Fruit fly (Drosophila melanogaster): Measurements from ENCODE around the gene CG43618.

The CG43618 gene

DNA sequence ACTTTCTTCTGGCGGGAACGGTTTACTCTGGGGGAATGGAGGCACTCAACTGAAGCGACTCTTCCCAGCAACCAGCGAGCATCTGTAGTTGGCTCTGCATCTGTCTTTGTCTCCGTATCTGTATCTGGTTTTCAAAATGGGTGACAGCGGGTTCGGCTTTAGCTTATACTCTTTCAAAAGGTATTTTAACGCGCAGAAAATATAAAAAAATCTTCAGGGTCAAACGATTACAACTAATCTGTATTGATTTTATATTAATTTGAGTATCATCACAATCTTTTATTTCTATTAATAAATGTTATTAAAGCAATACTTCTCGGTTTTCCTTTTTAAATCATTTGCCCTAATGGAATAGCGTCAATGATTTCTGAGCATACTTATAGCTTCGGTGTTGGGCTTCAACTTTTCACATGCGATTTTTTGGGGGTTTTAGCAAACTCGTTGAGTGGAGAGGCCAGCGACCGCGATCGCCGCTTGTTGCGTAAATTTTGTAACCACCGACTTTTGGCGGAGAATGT lies 19.4 kb upstream of the CG43618 start, which contains the start of gene ImpE3 (continued):
- TF ChIP-seq lola (GFP tag; optimal IDR thresholded peaks at IDR 0.05) (no peak), Sp1 (GFP tag; optimal IDR thresholded peaks at IDR 0.05) (peak; percentile 80)

dm6 chr3R:8030151-8030899 lies 18.6 kb upstream of the CG43618 start, which contains the start of the genes CG10903 and CG2747:
TSS of gene CG10903 (plus strand) at chr3R:8030411.
TSS of gene CG2747 (minus strand) at chr3R:8030790.
- TF ChIP-seq Hnf4 (GFP tag; optimal IDR thresholded peaks at IDR 0.05) (peak; percentile 24), psq (GFP tag; optimal IDR thresholded peaks at IDR 0.05) (no peak), Rel (GFP tag; optimal IDR thresholded peaks at IDR 0.05) (no peak), Rel (tag; optimal IDR thresholded peaks at IDR 0.05) (no peak), fru (GFP tag; optimal IDR thresholded peaks at IDR 0.05) (no peak), HLH106 (tag; optimal IDR thresholded peaks at IDR 0.05) (no peak), OdsH (GFP tag; optimal IDR thresholded peaks at IDR 0.05) (no peak), jim (GFP tag; optimal IDR thresholded peaks at IDR 0.05) (no peak), h (GFP tag; optimal IDR thresholded peaks at IDR 0.05) (peak; percentile 50), sv (GFP tag; optimal IDR thresholded peaks at IDR 0.05) (no peak), dmrt93B (GFP tag; optimal IDR thresholded peaks at IDR 0.05) (no peak), Hr78 (GFP tag; optimal IDR thresholded peaks at IDR 0.05) (no peak), Myc (optimal IDR thresholded peaks at IDR 0.05) (peak; percentile 76), foxo (GFP tag; optimal IDR thresholded peaks at IDR 0.05) (no peak), Mio (GFP tag; optimal IDR thresholded peaks at IDR 0.05) (no peak), Vsx2 (GFP tag; optimal IDR thresholded peaks at IDR 0.05; ENCODE audit: partially characterized antibody) (peak; percentile 37), usp (GFP tag; optimal IDR thresholded peaks at IDR 0.05) (no peak), Dfd (GFP tag; optimal IDR thresholded peaks at IDR 0.05) (no peak), CG32264 (GFP tag; optimal IDR thresholded peaks at IDR 0.05) (no peak), Dif (GFP tag; optimal IDR thresholded peaks at IDR 0.05; ENCODE audit: partially characterized antibody) (no peak), ey (GFP tag; optimal IDR thresholded peaks at IDR 0.05) (no peak), Jra (GFP tag; optimal IDR thresholded peaks at IDR 0.05) (peak; percentile 3), sage (GFP tag; optimal IDR thresholded peaks at IDR 0.05) (no peak), br (GFP tag; optimal IDR thresholded peaks at IDR 0.05) (no peak), woc (GFP tag; optimal IDR thresholded peaks at IDR 0.05) (no peak), tai (GFP tag; optimal IDR thresholded peaks at IDR 0.05) (no peak), GATAd (GFP tag; optimal IDR thresholded peaks at IDR 0.05) (no peak), N (GFP tag; optimal IDR thresholded peaks at IDR 0.05) (no peak), pan (optimal IDR thresholded peaks at IDR 0.05) (no peak), rgr (GFP tag; optimal IDR thresholded peaks at IDR 0.05) (peak; percentile 3), Abd-B (GFP tag; optimal IDR thresholded peaks at IDR 0.05) (no peak), dl (GFP tag; optimal IDR thresholded peaks at IDR 0.05; ENCODE audit: insufficient read depth in 1 of 2, partially characterized antibody in 2 of 2) (no peak), CG9705 (GFP tag; optimal IDR thresholded peaks at IDR 0.05) (no peak), brk (GFP tag; optimal IDR thresholded peaks at IDR 0.05) (peak; percentile 26), Sp1 (GFP tag; optimal IDR thresholded peaks at IDR 0.05) (no peak), dsf (GFP tag; optimal IDR thresholded peaks at IDR 0.05; ENCODE audit: borderline replicate concordance) (no peak), Hr83 (GFP tag; optimal IDR thresholded peaks at IDR 0.05; ENCODE audit: poor library complexity, severe bottlenecking) (no peak), lola (GFP tag; optimal IDR thresholded peaks at IDR 0.05) (no peak), CrebA (GFP tag; optimal IDR thresholded peaks at IDR 0.05; ENCODE audit: borderline replicate concordance) (no peak)

All from whole organism, wandering third instar larva.